Worm (Caenorhabditis elegans) whole organism, late embryonic: Measurements from ENCODE around the gene twk-14.

Source experiments
- ceh-24 ChIP-seq: sonication (generic microtip); optimal IDR thresholded peaks from 2 replicates; lab custom pipeline; 2016; ENCODE audit warnings: mild to moderate bottlenecking, missing genetic modification characterization, missing compliant biosample characterization
- dmd-4 ChIP-seq: sonication (generic microtip); optimal IDR thresholded peaks from 2 replicates; lab custom pipeline; 2016; ENCODE audit warnings: borderline replicate concordance, missing genetic modification characterization, missing compliant biosample characterization
- ets-4 ChIP-seq: sonication (generic microtip); optimal IDR thresholded peaks from 2 replicates; lab custom pipeline; 2016; ENCODE audit warnings: missing genetic modification characterization, missing compliant biosample characterization
- rnt-1 ChIP-seq: sonication (generic microtip); optimal IDR thresholded peaks from 2 replicates; lab custom pipeline; 2016; ENCODE audit warnings: missing genetic modification characterization, missing compliant biosample characterization
- unc-55 ChIP-seq: sonication (generic microtip); optimal IDR thresholded peaks from 2 replicates; lab custom pipeline; 2017; ENCODE audit warnings: missing biosample characterization, missing genetic modification reagents, missing genetic modification characterization

- no peak for TF ChIP-seq rnt-1
- TF ChIP-seq unc-55, result no peak
- TF ChIP-seq dmd-4 (tag; lab: Kevin White, UChicago), result no peak
- no peak for TF ChIP-seq ets-4
- TF ChIP-seq ceh-24 (tag; lab: Kevin White, UChicago), result no peak
These were observed 15.0 kb upstream of the twk-14 start, which contains the start of gene hrg-2 for ce11 chrV:12410416-12411001.
